Worm (Caenorhabditis elegans) whole organism, L1 larva: Measurements from ENCODE around the gene srd-4.

Experiments
- lin-39 ChIP-seq: fragments of 150-350 bp; optimal IDR thresholded peaks from 2 replicates; lab custom pipeline; 2014; ENCODE audit warnings: missing biosample characterization, missing genetic modification reagents, missing genetic modification characterization
- nhr-237 ChIP-seq: fragments of 150-350 bp; optimal IDR thresholded peaks from 2 replicates; lab custom pipeline; 2014; ENCODE audit warnings: missing biosample characterization, missing genetic modification characterization

DNA sequence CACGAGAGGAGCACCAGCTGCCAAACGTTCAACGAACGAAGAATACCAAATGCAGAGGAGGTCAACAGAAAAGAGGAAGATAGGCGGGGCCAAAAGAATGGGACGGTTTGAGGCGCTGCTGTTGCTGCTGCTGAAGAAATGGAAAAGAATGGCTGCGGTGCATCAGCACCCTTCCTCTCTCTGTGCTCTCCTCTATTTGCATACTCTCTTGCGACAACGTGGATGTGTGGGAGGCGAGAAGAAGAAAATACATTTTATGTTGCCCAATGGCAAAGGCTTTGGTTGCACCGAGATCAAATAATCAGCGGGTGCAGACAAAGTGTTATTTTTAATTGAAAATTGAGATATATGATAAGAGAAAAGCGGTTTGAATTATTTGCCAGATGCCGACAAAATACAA is 26.4 kb upstream of the srd-4 start:
- TF ChIP-seq nhr-237 (tag; lab: Kevin White, UChicago), result no peak
- no peak for TF ChIP-seq lin-39 (tag; lab: Kevin White, UChicago)
